Worm (Caenorhabditis elegans): ENCODE results near the gene cah-1.
"Not testable (repeated sequence)": the region's sequence is repeated elsewhere in the genome, so short reads cannot be mapped to it uniquely, and the experiment has no call there.

Gene cah-1

DNA sequence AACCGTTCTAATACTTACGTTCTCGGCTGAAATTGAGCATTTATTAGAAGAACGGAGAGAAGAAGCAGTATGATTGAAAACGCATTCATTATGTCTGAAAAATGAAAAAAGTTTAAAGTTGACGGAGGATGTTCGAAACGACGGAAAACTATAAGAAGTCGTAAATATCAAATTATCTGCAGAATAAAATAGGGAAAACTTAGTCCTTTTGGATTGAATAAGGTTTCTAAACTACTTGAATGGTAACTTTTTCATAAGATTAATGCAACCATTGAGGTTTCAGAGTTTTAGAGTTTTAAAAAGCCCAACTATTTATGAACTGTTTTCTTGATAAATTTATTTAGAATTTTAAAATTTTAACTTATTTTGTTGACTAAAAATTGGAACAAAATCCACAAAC lies 13.9 kb downstream of the cah-1 start, which contains the start of gene C45G9.12:
Gene C45G9.12 (minus strand): TSS at position 101 of the 400 bp plus-strand sequence.
- no peak for TF ChIP-seq W03F9.2 (tag; optimal IDR thresholded peaks at IDR 0.05)
- TF ChIP-seq him-1 (tag; optimal IDR thresholded peaks at IDR 0.05) = no peak
- no peak for TF ChIP-seq dao-5 (tag; optimal IDR thresholded peaks at IDR 0.05)

DNA sequence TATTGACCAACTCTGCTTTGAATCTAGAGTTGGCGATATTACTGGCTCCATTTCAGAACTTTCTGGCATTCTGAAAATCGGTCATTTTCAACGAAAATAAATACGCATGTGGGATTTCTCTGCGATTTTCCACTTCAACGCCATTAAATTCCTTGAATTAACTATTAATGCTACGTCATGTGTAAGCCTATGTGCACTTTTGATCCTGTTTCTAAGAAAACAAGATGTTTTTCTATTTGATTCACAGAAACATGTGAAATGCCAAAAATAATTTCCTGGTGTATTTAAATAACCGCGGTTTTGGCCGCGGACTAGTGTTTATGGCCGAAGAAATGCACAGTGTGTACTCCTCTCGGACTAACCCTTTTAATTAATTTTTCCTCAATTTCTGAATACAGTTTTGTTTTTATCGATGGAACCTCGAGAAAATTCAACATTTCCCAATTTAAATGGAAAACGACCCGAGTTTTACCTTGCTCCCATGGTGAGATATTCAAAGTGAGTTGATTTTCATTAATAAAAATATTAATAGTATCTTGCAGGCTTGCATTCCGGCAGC lies 16.7 kb downstream of the cah-1 start, which contains the start of the genes C45G9.11 and C45G9.2:
Gene C45G9.11 (minus strand): TSS at position 51 of the 559 bp plus-strand sequence.
Gene C45G9.2 (plus strand): TSS at position 392 of the 559 bp plus-strand sequence.
- TF ChIP-seq him-1 (tag; optimal IDR thresholded peaks at IDR 0.05) (peak; percentile 59), W03F9.2 (tag; optimal IDR thresholded peaks at IDR 0.05) (peak; percentile 40), dao-5 (tag; optimal IDR thresholded peaks at IDR 0.05) (no peak)

DNA sequence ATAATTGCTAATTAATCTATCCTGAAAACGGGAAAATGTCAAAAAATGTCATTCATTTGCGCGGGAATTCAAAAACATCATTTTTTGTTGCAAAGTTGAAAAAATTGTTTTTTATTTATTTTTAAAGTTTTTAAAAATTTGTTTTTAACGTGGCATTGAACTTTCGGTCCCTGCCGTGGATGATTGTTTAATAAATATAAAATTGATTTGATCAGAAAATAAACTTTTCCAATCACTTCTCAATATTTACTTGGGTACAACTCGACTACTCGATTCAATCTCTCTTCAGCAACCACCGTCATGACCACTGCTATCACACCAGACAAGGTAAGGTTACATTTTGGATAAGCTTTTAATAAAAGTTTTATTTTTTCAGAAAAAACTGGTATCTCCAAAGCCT lies 23.0 kb downstream of the cah-1 start, which contains the start of gene C45G9.4:
Gene C45G9.4 (plus strand): TSS at position 301 of the 400 bp plus-strand sequence.
- not testable (repeated sequence) for TF ChIP-seq him-1, W03F9.2, dao-5 (tag; optimal IDR thresholded peaks at IDR 0.05)

DNA sequence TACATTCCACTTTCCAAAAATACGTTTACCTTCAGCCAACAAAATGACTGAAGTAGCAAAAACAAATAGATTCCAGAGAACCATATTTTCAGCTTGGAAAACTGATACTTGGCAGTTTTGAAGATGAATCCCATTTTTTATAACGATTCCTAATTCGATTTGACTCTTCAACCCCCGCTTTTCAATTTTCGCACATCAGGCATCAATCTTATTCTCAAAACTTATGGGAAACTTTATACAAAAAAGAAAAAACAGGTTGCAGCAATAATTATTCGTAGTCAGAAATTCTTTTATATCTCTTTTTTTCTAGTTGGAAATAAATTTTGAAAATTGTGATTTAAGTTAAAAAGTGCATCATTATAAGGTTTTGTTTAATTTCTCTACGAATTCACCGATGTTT lies 23.6 kb downstream of the cah-1 start, which contains the start of gene C45G9.10:
Gene C45G9.10 (minus strand): TSS at position 101 of the 400 bp plus-strand sequence.
- TF ChIP-seq W03F9.2 (tag; optimal IDR thresholded peaks at IDR 0.05) (no peak), him-1 (tag; optimal IDR thresholded peaks at IDR 0.05) (no peak), dao-5 (tag; optimal IDR thresholded peaks at IDR 0.05) (no peak)

DNA sequence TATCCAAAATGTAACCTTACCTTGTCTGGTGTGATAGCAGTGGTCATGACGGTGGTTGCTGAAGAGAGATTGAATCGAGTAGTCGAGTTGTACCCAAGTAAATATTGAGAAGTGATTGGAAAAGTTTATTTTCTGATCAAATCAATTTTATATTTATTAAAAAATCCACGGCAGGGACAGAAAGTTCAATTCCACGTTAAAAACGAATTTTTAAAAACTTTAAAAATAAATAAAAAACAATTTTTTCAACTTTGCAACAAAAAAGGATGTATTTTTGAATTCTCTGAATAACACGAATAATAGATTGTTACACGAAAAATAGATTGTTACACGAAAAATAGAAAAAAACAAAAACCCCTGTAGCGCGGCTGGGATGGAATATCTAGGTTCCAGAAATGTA lies 29.7 kb downstream of the cah-1 start, which contains the start of gene C45G9.9:
Gene C45G9.9 (minus strand): TSS at position 101 of the 400 bp plus-strand sequence.
- TF ChIP-seq dao-5, him-1, W03F9.2 (tag; optimal IDR thresholded peaks at IDR 0.05): not testable (repeated sequence)

DNA sequence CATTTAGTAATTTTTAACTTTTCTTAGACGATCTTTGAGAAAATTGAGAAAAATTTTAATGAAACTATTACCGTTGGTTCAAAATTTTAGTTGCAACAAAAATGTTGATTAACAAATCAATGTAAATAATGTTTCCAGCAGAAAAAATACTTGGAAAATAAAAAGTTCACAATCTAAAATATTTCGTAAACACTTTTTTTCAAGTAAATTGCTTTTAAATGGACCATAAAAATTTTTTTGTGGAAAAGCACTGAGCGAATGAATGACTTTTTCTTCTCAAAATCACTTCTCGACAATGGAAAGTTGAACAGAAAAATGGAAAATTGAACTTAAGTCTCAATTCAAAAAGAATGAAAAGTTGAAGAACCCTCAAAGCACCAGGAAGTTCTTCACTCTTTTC lies 31.9 kb downstream of the cah-1 start, which contains the start of gene C45G9.8:
Gene C45G9.8 (minus strand): TSS at position 101 of the 400 bp plus-strand sequence.
- TF ChIP-seq dao-5 (tag; optimal IDR thresholded peaks at IDR 0.05) = no peak
- TF ChIP-seq him-1 (tag; optimal IDR thresholded peaks at IDR 0.05) = no peak
- no peak for TF ChIP-seq W03F9.2 (tag; optimal IDR thresholded peaks at IDR 0.05)

DNA sequence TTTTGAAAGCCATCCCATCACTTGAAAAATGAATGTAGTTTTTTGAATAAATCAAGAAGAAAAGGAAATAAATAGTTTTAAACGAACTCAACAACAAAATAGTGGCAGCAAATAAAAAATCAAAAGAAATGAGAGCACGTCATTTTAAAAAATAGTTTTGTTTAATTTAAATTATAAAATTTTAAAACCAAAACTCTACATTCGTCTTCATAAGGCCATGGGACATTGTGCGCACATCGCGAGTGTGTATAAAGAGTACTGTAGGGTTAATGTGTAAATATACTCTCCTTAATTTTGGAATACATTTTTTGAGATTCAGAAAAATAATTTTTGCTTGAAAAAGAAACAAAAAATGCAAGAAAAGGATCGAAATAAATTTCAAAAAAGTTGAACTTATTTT lies 33.5 kb downstream of the cah-1 start, which contains the start of gene C45G9.15:
Gene C45G9.15 (minus strand): TSS at position 101 of the 400 bp plus-strand sequence.
- TF ChIP-seq him-1 (tag; optimal IDR thresholded peaks at IDR 0.05) = no peak
- TF ChIP-seq dao-5 (tag; optimal IDR thresholded peaks at IDR 0.05) = no peak
- TF ChIP-seq W03F9.2 (tag; optimal IDR thresholded peaks at IDR 0.05) = no peak

DNA sequence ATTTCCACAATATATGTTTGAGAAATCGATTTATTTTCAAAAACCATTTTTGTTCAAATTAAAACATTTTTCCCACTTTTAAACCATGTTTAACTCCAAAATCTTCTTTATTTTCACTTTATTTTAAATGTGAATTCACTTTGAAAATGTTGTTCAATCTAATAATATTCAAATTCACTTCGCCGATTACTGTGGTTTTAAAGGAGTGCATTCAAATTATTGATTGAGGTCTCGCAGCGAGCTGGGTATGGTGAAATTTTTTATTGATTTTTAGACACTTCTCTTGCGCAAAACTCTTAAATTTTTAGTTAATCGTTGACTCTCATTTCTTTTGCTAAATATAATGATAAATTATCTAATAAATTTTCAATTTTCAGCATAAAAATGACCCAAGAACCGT lies 37.7 kb downstream of the cah-1 start, which contains the start of gene C45G9.5:
Gene C45G9.5 (plus strand): TSS at position 378 of the 400 bp plus-strand sequence.
- TF ChIP-seq dao-5 (tag; optimal IDR thresholded peaks at IDR 0.05) (no peak), him-1 (tag; optimal IDR thresholded peaks at IDR 0.05) (no peak), W03F9.2 (tag; optimal IDR thresholded peaks at IDR 0.05) (no peak)

DNA sequence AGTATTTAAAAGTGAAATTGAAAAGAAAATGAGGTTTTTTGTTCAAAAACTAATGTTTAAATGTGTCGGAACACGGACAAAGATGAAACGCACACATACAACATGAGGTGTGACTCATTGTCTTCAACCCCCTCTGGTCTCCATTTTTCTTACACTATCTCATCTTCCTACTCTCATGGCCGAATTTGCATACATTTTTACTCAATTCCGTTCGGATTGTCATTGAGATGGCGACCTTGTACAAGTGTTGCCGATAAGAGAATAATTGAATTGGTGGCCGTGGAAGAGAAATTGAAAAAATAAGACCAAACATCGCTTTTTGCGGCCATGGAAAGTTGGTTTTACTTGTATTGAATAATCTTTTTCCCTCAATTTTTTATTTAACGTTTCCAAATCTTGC lies 38.3 kb downstream of the cah-1 start, which contains the start of gene txbp-3:
Gene txbp-3 (minus strand): TSS at position 285 of the 400 bp plus-strand sequence.
- TF ChIP-seq W03F9.2 (tag; optimal IDR thresholded peaks at IDR 0.05) (peak; percentile 55), dao-5 (tag; optimal IDR thresholded peaks at IDR 0.05) (no peak), him-1 (tag; optimal IDR thresholded peaks at IDR 0.05) (no peak)

DNA sequence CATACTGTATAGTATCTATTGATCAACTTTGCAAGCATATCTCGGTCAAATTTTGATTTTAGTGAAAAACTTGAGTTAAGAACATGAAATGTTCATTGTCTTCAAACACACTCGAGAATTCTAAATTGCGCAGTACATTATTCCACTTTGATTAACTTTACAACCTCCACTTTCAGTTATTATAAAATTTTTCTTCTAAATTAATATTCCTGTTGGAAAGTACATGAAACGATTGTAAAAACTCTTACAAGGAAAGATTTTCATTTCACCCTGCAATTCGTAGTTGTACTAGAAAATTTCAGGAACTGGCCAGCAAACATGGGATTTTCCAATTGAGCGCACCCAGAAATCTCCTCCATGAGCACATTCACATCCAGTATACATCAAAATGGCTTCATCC lies 40.7 kb downstream of the cah-1 start, which contains the start of gene C45G9.14:
Gene C45G9.14 (plus strand): TSS at position 301 of the 400 bp plus-strand sequence.
- TF ChIP-seq W03F9.2 (tag; optimal IDR thresholded peaks at IDR 0.05) = no peak
- TF ChIP-seq him-1 (tag; optimal IDR thresholded peaks at IDR 0.05) = no peak
- no peak for TF ChIP-seq dao-5 (tag; optimal IDR thresholded peaks at IDR 0.05)

DNA sequence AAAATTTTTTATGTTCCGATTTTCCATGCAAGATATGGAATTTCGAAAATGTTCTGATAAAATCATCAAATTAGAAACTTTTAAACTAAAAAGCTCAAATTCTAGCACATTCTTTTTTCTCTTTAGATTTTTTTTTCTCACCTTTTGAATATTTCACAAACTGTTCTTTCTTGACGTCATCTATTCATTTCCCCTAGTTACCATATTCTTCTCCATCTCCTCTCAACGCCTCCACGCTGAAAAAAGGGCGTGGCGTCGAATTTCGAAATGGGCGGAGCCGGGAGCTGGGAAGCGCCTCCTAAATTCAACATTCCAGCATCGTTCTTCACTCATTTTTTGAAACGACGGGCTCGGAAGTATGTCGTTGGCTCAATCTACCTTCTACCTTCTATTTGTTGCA lies 43.3 kb downstream of the cah-1 start, which contains the start of gene nlp-43:
Gene nlp-43 (plus strand): TSS at position 301 of the 400 bp plus-strand sequence.
- no peak for TF ChIP-seq him-1 (tag; optimal IDR thresholded peaks at IDR 0.05)
- no peak for TF ChIP-seq W03F9.2 (tag; optimal IDR thresholded peaks at IDR 0.05)
- no peak for TF ChIP-seq dao-5 (tag; optimal IDR thresholded peaks at IDR 0.05)

DNA sequence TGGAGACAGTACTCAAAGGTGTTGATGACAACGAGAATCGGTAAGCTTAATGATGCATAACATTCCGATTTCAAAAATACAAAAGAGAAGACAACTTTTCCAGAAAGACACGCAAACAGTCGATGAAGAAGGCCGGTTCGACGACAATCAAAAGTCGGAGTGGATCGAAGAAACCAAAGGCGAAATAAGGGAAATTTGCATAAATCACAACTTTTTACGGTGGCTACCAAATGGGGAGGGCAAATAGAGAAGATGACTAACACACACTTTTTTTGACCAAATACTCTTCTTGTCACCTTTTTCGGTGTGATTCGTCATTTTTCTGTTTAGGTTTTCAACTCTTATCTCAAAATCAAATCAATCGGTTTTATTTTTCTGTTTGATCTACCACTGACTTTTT lies 49.3 kb downstream of the cah-1 start, which contains the start of gene C45G9.6:
Gene C45G9.6 (plus strand): TSS at position 301 of the 400 bp plus-strand sequence.
- no peak for TF ChIP-seq dao-5 (tag; optimal IDR thresholded peaks at IDR 0.05)
- TF ChIP-seq W03F9.2 (tag; optimal IDR thresholded peaks at IDR 0.05) = no peak
- TF ChIP-seq him-1 (tag; optimal IDR thresholded peaks at IDR 0.05) = no peak

Measured in whole organism, L4/young adult.